Fruit fly (Drosophila melanogaster) whole organism, embryonic: ENCODE data around the gene wrm2.
A peak's percentile ranks its signal among the peaks of the same experiment; 100 is the strongest.

Experiments used
- Bdp1 ChIP-seq: fragments of 200-800 bp; sonication (Bioruptor generic); optimal IDR thresholded peaks from 3 replicates; lab custom pipeline; 2016; ENCODE audit warnings: missing biosample characterization, missing genetic modification characterization
- BtbVII ChIP-seq: fragments of 200-800 bp; sonication (Bioruptor generic); optimal IDR thresholded peaks from 3 replicates; lab custom pipeline; 2017; ENCODE audit warnings: missing biosample characterization, mild to moderate bottlenecking, missing genetic modification characterization
- CG10431 ChIP-seq: fragments of 200-800 bp; sonication (Bioruptor generic); optimal IDR thresholded peaks from 3 replicates; lab custom pipeline; 2018; ENCODE audit warnings: missing biosample characterization, mild to moderate bottlenecking, missing genetic modification characterization
- CG12769 ChIP-seq: fragments of 200-800 bp; sonication (Bioruptor generic); optimal IDR thresholded peaks from 2 replicates; lab custom pipeline; 2019; ENCODE audit warnings: missing biosample characterization, mild to moderate bottlenecking, missing genetic modification characterization, moderate library complexity
- CG15601 ChIP-seq: fragments of 200-800 bp; sonication (Bioruptor generic); optimal IDR thresholded peaks from 3 replicates; lab custom pipeline; 2019; ENCODE audit warnings: missing biosample characterization, mild to moderate bottlenecking, missing genetic modification characterization, moderate library complexity
- CG15696 ChIP-seq: fragments of 200-800 bp; sonication (Bioruptor generic); optimal IDR thresholded peaks from 2 replicates; lab custom pipeline; 2019; ENCODE audit warnings: missing biosample characterization, mild to moderate bottlenecking, missing genetic modification characterization, moderate library complexity
- CG1603 ChIP-seq: fragments of 200-800 bp; sonication (Bioruptor generic); optimal IDR thresholded peaks from 2 replicates; lab custom pipeline; 2019; ENCODE audit warnings: missing biosample characterization, mild to moderate bottlenecking, missing genetic modification characterization, moderate library complexity
- CG2120 ChIP-seq: fragments of 200-800 bp; sonication (Bioruptor generic); optimal IDR thresholded peaks from 3 replicates; lab custom pipeline; 2016; ENCODE audit warnings: missing biosample characterization, missing genetic modification characterization
- CG2202 ChIP-seq: fragments of 200-800 bp; sonication (Bioruptor generic); optimal IDR thresholded peaks from 2 replicates; lab custom pipeline; 2018; ENCODE audit warnings: missing biosample characterization, mild to moderate bottlenecking, missing genetic modification characterization
- CG30431 ChIP-seq: fragments of 200-800 bp; sonication (Bioruptor generic); optimal IDR thresholded peaks from 2 replicates; lab custom pipeline; 2017; ENCODE audit warnings: missing biosample characterization, missing genetic modification characterization
- CG32767 ChIP-seq: fragments of 200-800 bp; sonication (Bioruptor generic); IDR thresholded peaks from 2 replicates; pipeline ENCODE4 v1.3.6; 2022; ENCODE audit warnings: missing biosample characterization, missing genetic modification characterization
- CG3281 ChIP-seq: fragments of 200-800 bp; sonication (Bioruptor generic); optimal IDR thresholded peaks from 3 replicates; lab custom pipeline; 2017; ENCODE audit warnings: missing biosample characterization, mild to moderate bottlenecking, missing genetic modification characterization
- CG4730 ChIP-seq: fragments of 200-800 bp; sonication (Bioruptor generic); IDR thresholded peaks from 2 replicates; pipeline ENCODE4 v1.3.6; 2022; ENCODE audit warnings: missing biosample characterization, missing genetic modification characterization
- CG4854 ChIP-seq: fragments of 200-800 bp; sonication (Bioruptor generic); optimal IDR thresholded peaks from 2 replicates; lab custom pipeline; 2016; ENCODE audit warnings: missing biosample characterization, missing genetic modification characterization, inconsistent platforms
- CG6254 ChIP-seq: fragments of 200-800 bp; sonication (Bioruptor generic); optimal IDR thresholded peaks from 3 replicates; lab custom pipeline; 2017; ENCODE audit warnings: mild to moderate bottlenecking, missing biosample characterization, missing genetic modification reagents, missing genetic modification characterization
- CG6813 ChIP-seq: fragments of 200-800 bp; sonication (Bioruptor generic); optimal IDR thresholded peaks from 2 replicates; lab custom pipeline; 2017; ENCODE audit warnings: missing biosample characterization, missing genetic modification characterization, mild to moderate bottlenecking, moderate library complexity, missing genetic modification reagents
- CG7556 ChIP-seq: fragments of 200-800 bp; sonication (Bioruptor generic); optimal IDR thresholded peaks from 2 replicates; lab custom pipeline; 2017; ENCODE audit warnings: missing biosample characterization, mild to moderate bottlenecking, missing genetic modification characterization
- CG7963 ChIP-seq: fragments of 200-800 bp; sonication (Bioruptor generic); IDR thresholded peaks from 3 replicates; pipeline ENCODE4 v1.3.6; 2022; ENCODE audit warnings: missing biosample characterization, missing genetic modification characterization; ENCODE audit not compliant: partially characterized antibody
- CG8281 ChIP-seq: fragments of 200-800 bp; sonication (Bioruptor generic); optimal IDR thresholded peaks from 2 replicates; lab custom pipeline; 2018; ENCODE audit warnings: missing biosample characterization, mild to moderate bottlenecking, missing genetic modification characterization, moderate library complexity
- CG8765 ChIP-seq: fragments of 200-800 bp; sonication (Bioruptor generic); IDR thresholded peaks from 2 replicates; pipeline ENCODE4 v1.3.6; 2022; ENCODE audit warnings: missing biosample characterization, missing genetic modification characterization
- CG8924 ChIP-seq: fragments of 200-800 bp; optimal IDR thresholded peaks from 3 replicates; lab custom pipeline; 2019; ENCODE audit warnings: missing biosample characterization, mild to moderate bottlenecking, missing genetic modification characterization, moderate library complexity
- CG9609 ChIP-seq: fragments of 200-800 bp; sonication (Bioruptor generic); optimal IDR thresholded peaks from 3 replicates; lab custom pipeline; 2016; ENCODE audit warnings: missing biosample characterization, missing genetic modification characterization
- CG9797 ChIP-seq: fragments of 200-800 bp; sonication (Bioruptor generic); optimal IDR thresholded peaks from 3 replicates; lab custom pipeline; 2018; ENCODE audit warnings: missing biosample characterization, mild to moderate bottlenecking, missing genetic modification characterization
- Camta ChIP-seq: fragments of 200-800 bp; sonication (Bioruptor generic); optimal IDR thresholded peaks from 2 replicates; lab custom pipeline; 2016; ENCODE audit warnings: missing biosample characterization, missing genetic modification characterization
- Doc2 ChIP-seq: fragments of 200-800 bp; sonication (Bioruptor generic); IDR thresholded peaks from 2 replicates; pipeline ENCODE4 v1.3.6; 2022; ENCODE audit warnings: missing biosample characterization, missing genetic modification characterization
- Dp ChIP-seq: fragments of 200-800 bp; sonication (Bioruptor generic); optimal IDR thresholded peaks from 2 replicates; lab custom pipeline; 2018; ENCODE audit warnings: missing biosample characterization, mild to moderate bottlenecking, missing genetic modification characterization, moderate library complexity
- Fer2 ChIP-seq: fragments of 200-800 bp; sonication (Bioruptor generic); optimal IDR thresholded peaks from 2 replicates; lab custom pipeline; 2018; ENCODE audit warnings: missing biosample characterization, mild to moderate bottlenecking, missing genetic modification characterization, moderate library complexity
- Hr78 ChIP-seq, 2 experiments: fragments of 200-800 bp in 1 of 2; fragments of >200 bp in 1 of 2; sonication (Bioruptor generic) in 1 of 2; optimal IDR thresholded peaks; 2 replicates each; lab custom pipeline; 2017 to 2019; ENCODE audit warnings: missing biosample characterization in 2 of 2, missing genetic modification characterization in 2 of 2, mild to moderate bottlenecking in 1 of 2, moderate library complexity in 1 of 2
- Lim3 ChIP-seq: fragments of 200-800 bp; sonication (Bioruptor generic); IDR thresholded peaks from 2 replicates; pipeline ENCODE4 v1.3.6; 2022; ENCODE audit warnings: missing biosample characterization, missing genetic modification characterization
- Lpt ChIP-seq: fragments of >200 bp; optimal IDR thresholded peaks from 2 replicates; lab custom pipeline; 2018; ENCODE audit warnings: missing biosample characterization, missing genetic modification characterization
- Med ChIP-seq: fragments of 200-800 bp; sonication (Bioruptor generic); peaks from one replicate; lab custom pipeline; 2016; ENCODE audit warnings: missing biosample characterization, missing genetic modification characterization, mild to moderate bottlenecking, inconsistent platforms, moderate library complexity
- Neu2 ChIP-seq: fragments of 200-800 bp; sonication (Bioruptor generic); optimal IDR thresholded peaks from 3 replicates; lab custom pipeline; 2016; ENCODE audit warnings: missing biosample characterization, missing genetic modification characterization, borderline replicate concordance
- PHDP ChIP-seq: fragments of 200-800 bp; sonication (Bioruptor generic); optimal IDR thresholded peaks from 3 replicates; lab custom pipeline; 2018; ENCODE audit warnings: missing biosample characterization, mild to moderate bottlenecking, missing genetic modification characterization, moderate library complexity
- Ptx1 ChIP-seq: fragments of 200-800 bp; sonication (Bioruptor generic); IDR thresholded peaks from 2 replicates; pipeline ENCODE4 v1.3.6; 2022; ENCODE audit warnings: missing biosample characterization, missing genetic modification characterization
- Vsx1 ChIP-seq: fragments of 200-800 bp; sonication (Bioruptor generic); optimal IDR thresholded peaks from 2 replicates; lab custom pipeline; 2017; ENCODE audit warnings: missing biosample characterization, mild to moderate bottlenecking, missing genetic modification characterization, missing genetic modification reagents
- croc ChIP-seq: fragments of 200-800 bp; sonication (Bioruptor generic); conservative IDR thresholded peaks from 3 replicates; pipeline ENCODE4 v1.3.6; 2022; ENCODE audit warnings: missing biosample characterization, missing genetic modification characterization
- dmrt11E ChIP-seq: fragments of 200-800 bp; sonication (Bioruptor generic); optimal IDR thresholded peaks from 3 replicates; lab custom pipeline; 2018; ENCODE audit warnings: missing biosample characterization, mild to moderate bottlenecking, missing genetic modification characterization, moderate library complexity
- ems ChIP-seq: fragments of 200-800 bp; sonication (Bioruptor generic); optimal IDR thresholded peaks from 3 replicates; lab custom pipeline; 2016; ENCODE audit warnings: missing biosample characterization, missing genetic modification characterization
- ken ChIP-seq: fragments of 200-800 bp; sonication (Bioruptor generic); IDR thresholded peaks from 3 replicates; pipeline ENCODE4 v1.3.6; 2022; ENCODE audit warnings: missing biosample characterization, missing genetic modification characterization
- luna ChIP-seq: fragments of 200-800 bp; sonication (Bioruptor generic); optimal IDR thresholded peaks from 2 replicates; lab custom pipeline; 2016; ENCODE audit warnings: missing biosample characterization, missing genetic modification characterization
- mam ChIP-seq: fragments of 200-800 bp; sonication (Bioruptor generic); optimal IDR thresholded peaks from 3 replicates; lab custom pipeline; 2016; ENCODE audit warnings: missing biosample characterization, missing genetic modification characterization
- nom ChIP-seq: fragments of 200-800 bp; sonication (Bioruptor generic); optimal IDR thresholded peaks from 2 replicates; lab custom pipeline; 2017; ENCODE audit warnings: missing biosample characterization, missing genetic modification characterization, mild to moderate bottlenecking, moderate library complexity, missing genetic modification reagents
- otp ChIP-seq: fragments of 200-800 bp; sonication (Bioruptor generic); IDR thresholded peaks from 3 replicates; pipeline ENCODE4, ENCODE4 v1.3.6; 2022; ENCODE audit warnings: missing biosample characterization, missing genetic modification characterization
- prd ChIP-seq, 3 experiments: fragments of >200 bp in 2 of 3; fragments of 200-800 bp in 1 of 3; sonication (Bioruptor generic) in 1 of 3; optimal IDR thresholded peaks in 2 of 3; IDR thresholded peaks in 1 of 3; 2 replicates in 2 of 3; 3 replicates in 1 of 3; pipeline versions ENCODE4 v1.3.6 to Lab custom; 2017 to 2022; ENCODE audit warnings: missing biosample characterization in 1 of 3, missing genetic modification characterization in 1 of 3
- rib ChIP-seq: fragments of 200-800 bp; sonication (Bioruptor generic); IDR thresholded peaks from 2 replicates; pipeline ENCODE4 v1.3.6; 2022; ENCODE audit warnings: missing biosample characterization, missing genetic modification characterization
- trh ChIP-seq: fragments of 200-800 bp; sonication (Bioruptor generic); optimal IDR thresholded peaks from 2 replicates; lab custom pipeline; 2016; ENCODE audit warnings: missing biosample characterization, missing genetic modification characterization
- twi ChIP-seq: fragments of 200-800 bp; optimal IDR thresholded peaks from 2 replicates; lab custom pipeline; 2019; ENCODE audit warnings: missing biosample characterization, mild to moderate bottlenecking, missing genetic modification characterization, moderate library complexity
- wek ChIP-seq: fragments of 200-800 bp; sonication (Bioruptor generic); optimal IDR thresholded peaks from 3 replicates; lab custom pipeline; 2018; ENCODE audit warnings: missing biosample characterization, mild to moderate bottlenecking, missing genetic modification characterization, moderate library complexity
- zf30C ChIP-seq: fragments of 200-800 bp; sonication (Bioruptor generic); optimal IDR thresholded peaks from 3 replicates; lab custom pipeline; 2018; ENCODE audit warnings: missing biosample characterization, mild to moderate bottlenecking, missing genetic modification characterization

The wrm2 gene

dm6 chr3L:7356386-7357117, 21.5 kb upstream of the wrm2 start, which contains the start of gene CTCF (continued):
- TF ChIP-seq Dp (GFP tag; lab: Kevin White, UChicago) (peak; percentile 51), CG8281 (tag; lab: Kevin White, UChicago) (no peak), CG15696 (peak; percentile 38), trh (GFP tag; lab: Kevin White, UChicago) (no peak), CG2202 (tag; lab: Kevin White, UChicago) (no peak), prd (optimal IDR thresholded peaks at IDR 0.05; lab: Kevin White, UChicago) (no peak), prd (GFP tag; IDR thresholded peaks at IDR 0.05; lab: Robert Waterston, UW) (peak; percentile 80), zf30C (no peak), CG12769 (tag; lab: Kevin White, UChicago) (no peak), CG30431 (GFP tag; lab: Kevin White, UChicago) (peak; percentile 24), CG3281 (GFP tag; lab: Kevin White, UChicago) (no peak), luna (GFP tag; lab: Kevin White, UChicago) (no peak), PHDP (tag; lab: Kevin White, UChicago) (peak; percentile 28), wek (GFP tag; lab: Kevin White, UChicago) (no peak), CG7963 (peak; percentile 68), otp (GFP tag; lab: Robert Waterston, UW) (no peak), Lpt (GFP tag; lab: Kevin White, UChicago) (no peak), CG4730 (GFP tag; lab: Robert Waterston, UW) (no peak; the same call in 1 of the 2 replicates), CG4854 (GFP tag; lab: Kevin White, UChicago) (peak; percentile 29), Hr78 (GFP tag; optimal IDR thresholded peaks at IDR 0.05; lab: Kevin White, UChicago) (no peak), CG15601 (tag; lab: Kevin White, UChicago) (peak; percentile 34), CG1603 (tag; lab: Kevin White, UChicago) (peak; percentile 69), Camta (GFP tag; lab: Kevin White, UChicago) (peak; percentile 19), CG8765 (GFP tag; lab: Robert Waterston, UW) (no peak), CG32767 (no peak), Ptx1 (GFP tag; lab: Robert Waterston, UW) (peak; percentile 50), twi (tag; lab: Kevin White, UChicago) (peak; percentile 35), Neu2 (GFP tag; lab: Kevin White, UChicago) (no peak), nom (no peak), rib (no peak), CG7556 (GFP tag; lab: Kevin White, UChicago) (no peak), croc (GFP tag; lab: Robert Waterston, UW) (peak; percentile 55; the same call in 2 of the 3 replicates), Fer2 (tag; lab: Kevin White, UChicago) (no peak), Vsx1 (no peak), CG9797 (peak; percentile 36), ken (GFP tag; lab: Robert Waterston, UW) (no peak), dmrt11E (peak; percentile 32), CG6813 (GFP tag; lab: Kevin White, UChicago) (no peak), Bdp1 (GFP tag; lab: Kevin White, UChicago) (no peak), CG2120 (GFP tag; lab: Kevin White, UChicago) (peak; percentile 52), CG6254 (GFP tag; lab: Kevin White, UChicago) (no peak), Med (peak; percentile 88), CG8924 (tag; lab: Kevin White, UChicago) (peak; percentile 69), ems (no peak), Lim3 (GFP tag; lab: Robert Waterston, UW) (no peak), mam (GFP tag; lab: Kevin White, UChicago) (peak; percentile 23), BtbVII (GFP tag; lab: Kevin White, UChicago) (peak; percentile 32), CG10431 (peak; percentile 51), Doc2 (GFP tag; lab: Robert Waterston, UW) (no peak), CG9609 (GFP tag; lab: Kevin White, UChicago) (peak; percentile 40)
